Worm (Caenorhabditis elegans) whole organism, young adult: ENCODE results near the gene ndua-7.

Source experiments
- B0336.3 ChIP-seq: fragments of 200-800 bp; sonication (Bioruptor generic); IDR thresholded peaks from 2 replicates; pipeline ENCODE4 v1.3.6; 2022; ENCODE audit warnings: missing genetic modification characterization, missing compliant biosample characterization
- C06A6.2 ChIP-seq: fragments of 200-800 bp; sonication (Bioruptor generic); conservative IDR thresholded peaks from 2 replicates; pipeline ENCODE4 v1.3.6; 2022; ENCODE audit warnings: missing genetic modification characterization, missing compliant biosample characterization
- F52B5.7 ChIP-seq: sonication (generic microtip); optimal IDR thresholded peaks from 2 replicates; lab custom pipeline; 2016; ENCODE audit warnings: mild to moderate bottlenecking, missing genetic modification characterization, missing compliant biosample characterization
- K11D2.4 ChIP-seq: fragments of 200-800 bp; sonication (Bioruptor generic); IDR thresholded peaks from 2 replicates; pipeline ENCODE4 v1.3.6; 2022; ENCODE audit warnings: missing genetic modification reagents, missing genetic modification characterization, missing compliant biosample characterization
- Y53G8AR.9 ChIP-seq: fragments of 200-800 bp; sonication (Bioruptor generic); conservative IDR thresholded peaks from 2 replicates; pipeline ENCODE4 v1.3.6; 2022; ENCODE audit warnings: missing genetic modification reagents, missing genetic modification characterization, missing compliant biosample characterization
- Y56A3A.18 ChIP-seq: fragments of 200-800 bp; sonication (Bioruptor generic); IDR thresholded peaks from 2 replicates; pipeline ENCODE4 v1.3.6; 2022; ENCODE audit warnings: missing genetic modification reagents, missing genetic modification characterization, missing compliant biosample characterization
- Y79H2A.3 ChIP-seq: fragments of 200-800 bp; sonication (Bioruptor generic); conservative IDR thresholded peaks from 2 replicates; pipeline ENCODE4 v1.3.6; 2022; ENCODE audit warnings: missing genetic modification reagents, missing genetic modification characterization, missing compliant biosample characterization
- Y95B8A.8 ChIP-seq: fragments of 200-800 bp; sonication (Bioruptor generic); IDR thresholded peaks from 2 replicates; pipeline ENCODE4 v1.3.6; 2022; ENCODE audit warnings: missing genetic modification reagents, missing genetic modification characterization, missing compliant biosample characterization
- aptf-3 ChIP-seq: fragments of 200-800 bp; sonication (Bioruptor generic); IDR thresholded peaks from 2 replicates; pipeline ENCODE4 v1.3.6; 2022; ENCODE audit warnings: missing genetic modification characterization, missing compliant biosample characterization
- athp-1 ChIP-seq: sonication (generic microtip); optimal IDR thresholded peaks from 2 replicates; lab custom pipeline; 2017; ENCODE audit warnings: mild to moderate bottlenecking, missing genetic modification characterization, missing compliant biosample characterization
- cebp-1 ChIP-seq, 2 experiments: fragments of 200-800 bp in 1 of 2; sonication (Bioruptor generic) in 1 of 2; sonication (generic microtip) in 1 of 2; IDR thresholded peaks in 1 of 2; optimal IDR thresholded peaks in 1 of 2; 2 replicates each; pipeline versions ENCODE4 v1.3.6 to Lab custom; 2017 to 2022; ENCODE audit warnings: missing compliant biosample characterization in 2 of 2, missing genetic modification characterization in 2 of 2, mild to moderate bottlenecking in 1 of 2, missing genetic modification reagents in 1 of 2, moderate library complexity in 1 of 2
- cebp-2 ChIP-seq: fragments of 200-800 bp; sonication (Bioruptor generic); IDR thresholded peaks from 2 replicates; pipeline ENCODE4 v1.3.6; 2022; ENCODE audit warnings: missing genetic modification characterization, missing compliant biosample characterization
- ceh-100 ChIP-seq: fragments of 200-800 bp; sonication (Bioruptor generic); IDR thresholded peaks from 2 replicates; pipeline ENCODE4 v1.3.6; 2022; ENCODE audit warnings: missing genetic modification reagents, missing genetic modification characterization, missing compliant biosample characterization
- ceh-27 ChIP-seq: fragments of 200-800 bp; sonication (Bioruptor generic); optimal IDR thresholded peaks from 2 replicates; lab custom pipeline; 2018; ENCODE audit warnings: mild to moderate bottlenecking, missing genetic modification characterization, moderate library complexity, missing compliant biosample characterization
- chd-7 ChIP-seq: sonication (generic microtip); optimal IDR thresholded peaks from 2 replicates; lab custom pipeline; 2016; ENCODE audit warnings: mild to moderate bottlenecking, missing genetic modification characterization, moderate library complexity, missing compliant biosample characterization
- dox-1 ChIP-seq: fragments of 200-800 bp; sonication (Bioruptor generic); IDR thresholded peaks from 2 replicates; pipeline ENCODE4 v1.3.6; 2022; ENCODE audit warnings: missing genetic modification reagents, missing genetic modification characterization, missing compliant biosample characterization
- dpff-1 ChIP-seq: sonication (generic microtip); optimal IDR thresholded peaks from 2 replicates; lab custom pipeline; 2017; ENCODE audit warnings: mild to moderate bottlenecking, missing genetic modification characterization, missing compliant biosample characterization
- egrh-3 ChIP-seq: fragments of 200-800 bp; sonication (Bioruptor generic); IDR thresholded peaks from 2 replicates; pipeline ENCODE4 v1.3.6; 2022; ENCODE audit warnings: missing genetic modification reagents, missing genetic modification characterization, missing compliant biosample characterization
- fkh-3 ChIP-seq: sonication (generic microtip); optimal IDR thresholded peaks from 2 replicates; lab custom pipeline; 2016; ENCODE audit warnings: mild to moderate bottlenecking, missing genetic modification characterization, missing compliant biosample characterization
- gei-17 ChIP-seq: fragments of 200-800 bp; sonication (Bioruptor generic); optimal IDR thresholded peaks from 2 replicates; lab custom pipeline; 2018; ENCODE audit warnings: mild to moderate bottlenecking, missing genetic modification characterization, missing compliant biosample characterization
- hlh-12 ChIP-seq: sonication (generic microtip); optimal IDR thresholded peaks from 2 replicates; lab custom pipeline; 2016; ENCODE audit warnings: missing genetic modification characterization, missing compliant biosample characterization
- hmg-20 ChIP-seq: fragments of 200-800 bp; sonication (Bioruptor generic); IDR thresholded peaks from 2 replicates; pipeline ENCODE4 v1.3.6; 2022; ENCODE audit warnings: missing genetic modification reagents, missing genetic modification characterization, missing compliant biosample characterization
- let-526 ChIP-seq: fragments of 200-800 bp; sonication (Bioruptor generic); IDR thresholded peaks from 2 replicates; pipeline ENCODE4 v1.3.6; 2022; ENCODE audit warnings: missing genetic modification reagents, missing genetic modification characterization, missing compliant biosample characterization
- lin-35 ChIP-seq, 3 experiments: fragments of 150-350 bp in 2 of 3; sonication (generic microtip) in 1 of 3; optimal IDR thresholded peaks; 2 replicates each; lab custom pipeline; 2014 to 2018; ENCODE audit warnings: missing biosample characterization in 3 of 3, missing genetic modification characterization in 3 of 3, missing genetic modification reagents in 3 of 3
- lin-40 ChIP-seq: sonication (generic microtip); optimal IDR thresholded peaks from 2 replicates; lab custom pipeline; 2016; ENCODE audit warnings: missing genetic modification characterization, mild to moderate bottlenecking, missing compliant biosample characterization, missing genotype, missing genetic modification reagents
- lir-1 ChIP-seq: fragments of 200-800 bp; sonication (Bioruptor generic); conservative IDR thresholded peaks from 2 replicates; pipeline ENCODE4 v1.3.6; 2022; ENCODE audit warnings: missing genetic modification reagents, missing genetic modification characterization, missing compliant biosample characterization
- madf-10 ChIP-seq: sonication (generic microtip); optimal IDR thresholded peaks from 2 replicates; lab custom pipeline; 2016; ENCODE audit warnings: mild to moderate bottlenecking, missing genetic modification characterization, missing compliant biosample characterization
- mcd-1 ChIP-seq: fragments of 200-800 bp; sonication (Bioruptor generic); IDR thresholded peaks from 2 replicates; pipeline ENCODE4 v1.3.6; 2022; ENCODE audit warnings: missing genetic modification reagents, missing genetic modification characterization, missing compliant biosample characterization
- nhr-27 ChIP-seq: fragments of 200-800 bp; sonication (Bioruptor generic); optimal IDR thresholded peaks from 2 replicates; lab custom pipeline; 2018; ENCODE audit warnings: mild to moderate bottlenecking, missing genetic modification characterization, moderate library complexity, missing compliant biosample characterization
- pha-4 ChIP-seq: fragments of 150-350 bp; sonication (generic microtip); optimal IDR thresholded peaks from 2 replicates; lab custom pipeline; 2014; ENCODE audit warnings: missing biosample characterization, missing genetic modification reagents, missing genetic modification characterization
- rcor-1 ChIP-seq: fragments of 200-800 bp; sonication (Bioruptor generic); IDR thresholded peaks from 2 replicates; pipeline ENCODE4 v1.3.6; 2022; ENCODE audit warnings: missing genetic modification reagents, missing genetic modification characterization, missing compliant biosample characterization
- rec-8 ChIP-seq, 2 experiments: sonication (generic microtip); optimal IDR thresholded peaks; 2 replicates each; lab custom pipeline; 2016; ENCODE audit warnings: mild to moderate bottlenecking in 2 of 2, missing genetic modification characterization in 2 of 2, missing genetic modification reagents in 2 of 2, missing genotype in 2 of 2, missing biosample characterization in 1 of 2, missing compliant biosample characterization in 1 of 2, moderate library complexity in 1 of 2
- repo-1 ChIP-seq: sonication (generic microtip); optimal IDR thresholded peaks from 2 replicates; lab custom pipeline; 2017; ENCODE audit warnings: mild to moderate bottlenecking, missing genetic modification characterization, missing compliant biosample characterization
- sea-2 ChIP-seq: fragments of 200-800 bp; sonication (Bioruptor generic); IDR thresholded peaks from 2 replicates; pipeline ENCODE4 v1.3.6; 2022; ENCODE audit warnings: missing genetic modification characterization, missing compliant biosample characterization
- snpc-3.4 ChIP-seq: sonication (generic microtip); optimal IDR thresholded peaks from 2 replicates; lab custom pipeline; 2017; ENCODE audit warnings: missing genetic modification characterization, mild to moderate bottlenecking, missing compliant biosample characterization, antibody characterized with exemption, moderate library complexity, missing genotype, missing genetic modification reagents
- sptf-2 ChIP-seq: fragments of 200-800 bp; sonication (Bioruptor generic); optimal IDR thresholded peaks from 2 replicates; lab custom pipeline; 2018; ENCODE audit warnings: mild to moderate bottlenecking, missing genetic modification characterization, missing compliant biosample characterization
- tbp1 ChIP-seq: fragments of 200-800 bp; sonication (Bioruptor generic); optimal IDR thresholded peaks from 2 replicates; lab custom pipeline; 2018; ENCODE audit warnings: mild to moderate bottlenecking, missing genetic modification characterization, missing compliant biosample characterization
- unc-130 ChIP-seq: sonication (generic microtip); optimal IDR thresholded peaks from 2 replicates; lab custom pipeline; 2016; ENCODE audit warnings: missing genetic modification reagents, missing genetic modification characterization, missing compliant biosample characterization
- zfh-2 ChIP-seq: fragments of 200-800 bp; sonication (Bioruptor generic); conservative IDR thresholded peaks from 2 replicates; pipeline ENCODE4 v1.3.6; 2022; ENCODE audit warnings: missing genetic modification reagents, missing genetic modification characterization, missing compliant biosample characterization
- ztf-26 ChIP-seq: sonication (generic microtip); optimal IDR thresholded peaks from 2 replicates; lab custom pipeline; 2017; ENCODE audit warnings: missing genetic modification characterization, missing compliant biosample characterization
- ztf-3 ChIP-seq: fragments of 200-800 bp; sonication (Bioruptor generic); optimal IDR thresholded peaks from 2 replicates; lab custom pipeline; 2018; ENCODE audit warnings: mild to moderate bottlenecking, missing genetic modification characterization, missing compliant biosample characterization
- ztf-6 ChIP-seq: fragments of 200-800 bp; sonication (Bioruptor generic); IDR thresholded peaks from 2 replicates; pipeline ENCODE4 v1.3.6; 2022; ENCODE audit warnings: missing genetic modification reagents, missing genetic modification characterization, missing compliant biosample characterization

Gene ndua-7

ce11 chrII:13461604-13462375, 32.6 kb downstream of the ndua-7 start (continued):
- TF ChIP-seq lir-1 (GFP tag; lab: Robert Waterston, UW) (0 out of 2 replicates have a peak, but pooled peaks have one; percentile 18), sea-2 (GFP tag; lab: Robert Waterston, UW) (no peak), Y95B8A.8 (GFP tag; lab: Robert Waterston, UW) (no peak), cebp-1 (GFP tag; IDR thresholded peaks at IDR 0.05; lab: Robert Waterston, UW) (no peak), cebp-1 (tag; optimal IDR thresholded peaks at IDR 0.05; lab: Kevin White, UChicago) (peak; percentile 59), aptf-3 (GFP tag; lab: Robert Waterston, UW) (no peak), F52B5.7 (tag; lab: Kevin White, UChicago) (no peak), athp-1 (tag; lab: Kevin White, UChicago) (no peak), let-526 (GFP tag; lab: Robert Waterston, UW) (peak; percentile 65; the same call in 1 of the 2 replicates), ztf-26 (tag; lab: Kevin White, UChicago) (peak; percentile 73), sptf-2 (GFP tag; lab: Kevin White, UChicago) (no peak), ceh-27 (no peak), ceh-100 (GFP tag; lab: Robert Waterston, UW) (no peak), dpff-1 (no peak), egrh-3 (0 out of 2 replicates have a peak, but pooled peaks have one; percentile 28)

ce11 chrII:13460592-13461395, 33.6 kb downstream of the ndua-7 start, which contains the start of gene pqn-27:
Gene pqn-27 (minus strand): TSS chrII:13460642.
- TF ChIP-seq ztf-6 (GFP tag; lab: Robert Waterston, UW): no peak
- TF ChIP-seq ztf-26 (tag; lab: Kevin White, UChicago): peak; percentile 85
- peak; percentile 70; the same call in 1 of the 2 replicates for TF ChIP-seq B0336.3 (GFP tag; lab: Robert Waterston, UW)
- peak in 1 of 3 experiments; percentile 54 for TF ChIP-seq lin-35 (GFP tag; optimal IDR thresholded peaks at IDR 0.05; lab: Kevin White, UChicago)
- peak; percentile 8 for TF ChIP-seq snpc-3.4 (tag; lab: Kevin White, UChicago)
- TF ChIP-seq hmg-20 (GFP tag; lab: Robert Waterston, UW): 0 out of 2 replicates have a peak, but pooled peaks have one; percentile 27
- no peak for TF ChIP-seq Y79H2A.3 (GFP tag; lab: Robert Waterston, UW)
- no peak for TF ChIP-seq ceh-100 (GFP tag; lab: Robert Waterston, UW)
- TF ChIP-seq repo-1 (tag; lab: Kevin White, UChicago): peak; percentile 91
- TF ChIP-seq fkh-3 (tag; lab: Kevin White, UChicago): no peak
- TF ChIP-seq sptf-2 (GFP tag; lab: Kevin White, UChicago): no peak
- TF ChIP-seq unc-130 (GFP tag; lab: Kevin White, UChicago): no peak
- TF ChIP-seq mcd-1 (GFP tag; lab: Robert Waterston, UW): peak; percentile 54
- 0 out of 2 replicates have a peak, but pooled peaks have one; percentile 18 for TF ChIP-seq zfh-2 (GFP tag; lab: Robert Waterston, UW)
- peak; percentile 79 for TF ChIP-seq lin-40
- peak; percentile 46 for TF ChIP-seq dox-1 (GFP tag; lab: Robert Waterston, UW)
- peak; percentile 62 for TF ChIP-seq chd-7 (tag; lab: Kevin White, UChicago)
- TF ChIP-seq Y53G8AR.9 (GFP tag; lab: Robert Waterston, UW): peak; percentile 64; the same call in 1 of the 2 replicates
- no peak for TF ChIP-seq aptf-3 (GFP tag; lab: Robert Waterston, UW)
- TF ChIP-seq K11D2.4 (GFP tag; lab: Robert Waterston, UW): peak; percentile 40; the same call in 1 of the 2 replicates
- TF ChIP-seq Y56A3A.18: peak; percentile 79; the same call in 1 of the 2 replicates
- peak; percentile 80 for TF ChIP-seq pha-4 (tag; lab: Kevin White, UChicago)
- peak; percentile 39 for TF ChIP-seq ztf-3 (GFP tag; lab: Kevin White, UChicago)
- TF ChIP-seq gei-17: peak; percentile 40
- no peak for TF ChIP-seq cebp-2 (GFP tag; lab: Robert Waterston, UW)
- no peak for TF ChIP-seq madf-10 (tag; lab: Kevin White, UChicago)
- no peak for TF ChIP-seq egrh-3
- peak; percentile 55; the same call in 1 of the 2 replicates for TF ChIP-seq C06A6.2
- peak; percentile 48 for TF ChIP-seq tbp1 (GFP tag; lab: Kevin White, UChicago)
- no peak for TF ChIP-seq hlh-12 (tag; lab: Kevin White, UChicago)
- TF ChIP-seq rec-8 (tag; optimal IDR thresholded peaks at IDR 0.05; lab: Kevin White, UChicago): no peak
- TF ChIP-seq rcor-1 (GFP tag; lab: Robert Waterston, UW): peak; percentile 44; the same call in 1 of the 2 replicates
- TF ChIP-seq nhr-27 (tag; lab: Kevin White, UChicago): no peak
